Fruit fly (Drosophila melanogaster) whole organism, wandering third instar larva: ENCODE results near the gene Acp29AB.

Source experiments
- Abd-B ChIP-seq: fragments of >200 bp; optimal IDR thresholded peaks from 2 replicates; lab custom pipeline; 2017; ENCODE audit warnings: missing biosample characterization, missing genetic modification characterization
- CG32264 ChIP-seq: fragments of 200-800 bp; sonication (Bioruptor generic); optimal IDR thresholded peaks from 2 replicates; lab custom pipeline; 2016; ENCODE audit warnings: missing biosample characterization, missing genetic modification characterization
- CG9705 ChIP-seq: fragments of 200-800 bp; sonication (Bioruptor generic); optimal IDR thresholded peaks from 2 replicates; lab custom pipeline; 2018; ENCODE audit warnings: missing biosample characterization, mild to moderate bottlenecking, missing genetic modification characterization
- CrebA ChIP-seq: fragments of 200-800 bp; sonication (Bioruptor generic); optimal IDR thresholded peaks from 2 replicates; lab custom pipeline; 2016; ENCODE audit warnings: missing biosample characterization, mild to moderate bottlenecking, missing genetic modification characterization, borderline replicate concordance
- Dfd ChIP-seq: fragments of >200 bp; optimal IDR thresholded peaks from 2 replicates; lab custom pipeline; 2017; ENCODE audit warnings: missing biosample characterization, missing genetic modification characterization
- Dif ChIP-seq: fragments of 200-275, 200-300 bp; sonication (Bioruptor generic); optimal IDR thresholded peaks from 2 replicates; lab custom pipeline; 2018; ENCODE audit warnings: missing biosample characterization, missing genetic modification characterization; ENCODE audit not compliant: partially characterized antibody
- GATAd ChIP-seq: sonication (Bioruptor generic); optimal IDR thresholded peaks from 2 replicates; lab custom pipeline; 2016; ENCODE audit warnings: missing biosample characterization, missing genetic modification characterization
- HLH106 ChIP-seq: fragments of 200-800 bp; optimal IDR thresholded peaks from 3 replicates; lab custom pipeline; 2019; ENCODE audit warnings: missing biosample characterization, mild to moderate bottlenecking, missing genetic modification characterization, moderate library complexity
- Hr78 ChIP-seq: fragments of >200 bp; optimal IDR thresholded peaks from 2 replicates; lab custom pipeline; 2017; ENCODE audit warnings: missing biosample characterization, missing genetic modification characterization
- Hr83 ChIP-seq: fragments of 200-300 bp; sonication (Bioruptor generic); optimal IDR thresholded peaks from 2 replicates; lab custom pipeline; 2016; ENCODE audit warnings: missing biosample characterization, mild to moderate bottlenecking, missing genetic modification characterization, moderate library complexity; ENCODE audit not compliant: poor library complexity, severe bottlenecking
- Jra ChIP-seq: sonication (Bioruptor generic); optimal IDR thresholded peaks from 2 replicates; lab custom pipeline; 2016; ENCODE audit warnings: missing biosample characterization, missing genetic modification characterization
- Myc ChIP-seq: fragments of >200 bp; optimal IDR thresholded peaks from 2 replicates; lab custom pipeline; 2017
- N ChIP-seq: fragments of >200 bp; optimal IDR thresholded peaks from 2 replicates; lab custom pipeline; 2018; ENCODE audit warnings: missing biosample characterization, missing external identifiers, missing genetic modification characterization
- OdsH ChIP-seq: fragments of 200-800 bp; sonication (Bioruptor generic); optimal IDR thresholded peaks from 2 replicates; lab custom pipeline; 2016; ENCODE audit warnings: missing biosample characterization, mild to moderate bottlenecking, missing genetic modification characterization
- Rel ChIP-seq, 2 experiments: fragments of 200-800 bp; sonication (Bioruptor generic) in 1 of 2; optimal IDR thresholded peaks; 2 replicates in 1 of 2; 3 replicates in 1 of 2; lab custom pipeline; 2016 to 2019; ENCODE audit warnings: mild to moderate bottlenecking in 2 of 2, missing biosample characterization in 2 of 2, missing genetic modification characterization in 2 of 2, moderate library complexity in 1 of 2
- br ChIP-seq: fragments of 200-800 bp; sonication (Bioruptor generic); optimal IDR thresholded peaks from 2 replicates; lab custom pipeline; 2016; ENCODE audit warnings: missing biosample characterization, missing genetic modification characterization
- dl ChIP-seq, 2 experiments: fragments of 175-275, 200-275 bp in 1 of 2; fragments of 200-275 bp in 1 of 2; sonication (Bioruptor generic); optimal IDR thresholded peaks; lab custom pipeline; 2018; ENCODE audit warnings: mild to moderate bottlenecking in 2 of 2, missing biosample characterization in 2 of 2, missing genetic modification characterization in 2 of 2, moderate library complexity in 2 of 2; ENCODE audit not compliant: partially characterized antibody in 2 of 2, insufficient read depth in 1 of 2
- dsf ChIP-seq: sonication (Bioruptor generic); optimal IDR thresholded peaks from 2 replicates; lab custom pipeline; 2016; ENCODE audit warnings: missing biosample characterization, missing genetic modification characterization, borderline replicate concordance
- ey ChIP-seq: fragments of 200-800 bp; sonication (Bioruptor generic); optimal IDR thresholded peaks from 2 replicates; lab custom pipeline; 2016; ENCODE audit warnings: missing biosample characterization, missing genetic modification characterization
- foxo ChIP-seq, 2 experiments: fragments of 200-800 bp; sonication (Bioruptor generic); optimal IDR thresholded peaks; 2 replicates in 1 of 2; 3 replicates in 1 of 2; lab custom pipeline; 2016 to 2017; ENCODE audit warnings: missing biosample characterization in 2 of 2, missing genetic modification characterization in 2 of 2
- fru ChIP-seq: fragments of 200-800 bp; sonication (Bioruptor generic); optimal IDR thresholded peaks from 3 replicates; lab custom pipeline; 2016; ENCODE audit warnings: missing biosample characterization, mild to moderate bottlenecking, missing genetic modification characterization
- h ChIP-seq: fragments of 200-800 bp; sonication (Bioruptor generic); optimal IDR thresholded peaks from 3 replicates; lab custom pipeline; 2016; ENCODE audit warnings: missing biosample characterization, mild to moderate bottlenecking, missing genetic modification characterization
- jim ChIP-seq: fragments of 175-275, 200-325 bp; sonication (Bioruptor generic); optimal IDR thresholded peaks from 2 replicates; lab custom pipeline; 2016; ENCODE audit warnings: missing biosample characterization, mild to moderate bottlenecking, missing genetic modification characterization
- lola ChIP-seq: fragments of >200 bp; optimal IDR thresholded peaks from 2 replicates; lab custom pipeline; 2017; ENCODE audit warnings: missing biosample characterization, missing genetic modification characterization
- pan ChIP-seq: fragments of >200 bp; optimal IDR thresholded peaks from 2 replicates; lab custom pipeline; 2017
- psq ChIP-seq: fragments of 200-800 bp; sonication (Bioruptor generic); optimal IDR thresholded peaks from 3 replicates; lab custom pipeline; 2017; ENCODE audit warnings: missing biosample characterization, mild to moderate bottlenecking, missing genetic modification characterization, moderate library complexity
- sage ChIP-seq: fragments of 200-800 bp; sonication (Bioruptor generic); optimal IDR thresholded peaks from 2 replicates; lab custom pipeline; 2016; ENCODE audit warnings: missing biosample characterization, mild to moderate bottlenecking, missing genetic modification characterization
- sv ChIP-seq: fragments of 200-800 bp; sonication (Bioruptor generic); optimal IDR thresholded peaks from 3 replicates; lab custom pipeline; 2016; ENCODE audit warnings: missing biosample characterization, missing genetic modification characterization
- tai ChIP-seq: sonication (Bioruptor generic); optimal IDR thresholded peaks from 2 replicates; lab custom pipeline; 2016; ENCODE audit warnings: missing biosample characterization, missing genetic modification characterization
- usp ChIP-seq: fragments of >200 bp; optimal IDR thresholded peaks from 2 replicates; lab custom pipeline; 2017; ENCODE audit warnings: missing biosample characterization, missing genetic modification characterization

Gene Acp29AB

dm6 chr2L:8393122-8393521, at the start of gene Acp29AB:
TSS of gene Acp29AB (minus strand) at chr2L:8393222.
- TF ChIP-seq N (no peak), sv (GFP tag; lab: Kevin White, UChicago) (no peak)
- TF ChIP-seq, all 38 proteins: peak for 0

DNA sequence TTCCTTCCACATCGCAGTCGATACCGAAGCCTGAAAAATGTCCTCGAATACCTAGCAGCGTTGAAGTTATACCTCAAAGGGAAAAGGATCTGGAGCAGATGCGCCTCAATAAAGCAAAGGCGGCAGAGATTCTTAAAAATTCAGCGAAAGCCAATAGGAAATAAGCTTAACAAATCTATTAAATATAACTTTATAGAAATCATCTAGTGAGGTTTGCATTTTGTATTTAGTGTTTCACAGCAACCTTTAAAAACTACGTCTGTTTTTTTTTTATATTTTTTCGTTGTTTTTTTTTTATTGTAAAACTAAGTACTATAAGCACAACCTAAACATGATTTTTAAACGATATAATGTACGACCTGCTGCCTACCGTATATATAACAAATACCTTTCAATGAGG, 49.1 kb upstream of the Acp29AB start, which contains the start of gene CG31897:
TSS of gene CG31897 (plus strand) at position 301 of the 400 bp plus-strand sequence.
- TF ChIP-seq CrebA (GFP tag; lab: Kevin White, UChicago), result no peak
- no peak for TF ChIP-seq CG32264 (GFP tag; lab: Kevin White, UChicago)
- no peak for TF ChIP-seq Dfd (GFP tag; lab: Kevin White, UChicago)
- no peak for TF ChIP-seq h
- TF ChIP-seq sage (GFP tag; lab: Kevin White, UChicago), result no peak
- TF ChIP-seq usp (GFP tag; lab: Kevin White, UChicago), result no peak
- TF ChIP-seq Hr83 (GFP tag; lab: Kevin White, UChicago), result no peak
- TF ChIP-seq GATAd, result no peak
- no peak for TF ChIP-seq N
- no peak for TF ChIP-seq Hr78 (GFP tag; lab: Kevin White, UChicago)
- TF ChIP-seq CG9705 (GFP tag; lab: Kevin White, UChicago), result no peak
- TF ChIP-seq HLH106 (tag; lab: Kevin White, UChicago), result no peak

DNA sequence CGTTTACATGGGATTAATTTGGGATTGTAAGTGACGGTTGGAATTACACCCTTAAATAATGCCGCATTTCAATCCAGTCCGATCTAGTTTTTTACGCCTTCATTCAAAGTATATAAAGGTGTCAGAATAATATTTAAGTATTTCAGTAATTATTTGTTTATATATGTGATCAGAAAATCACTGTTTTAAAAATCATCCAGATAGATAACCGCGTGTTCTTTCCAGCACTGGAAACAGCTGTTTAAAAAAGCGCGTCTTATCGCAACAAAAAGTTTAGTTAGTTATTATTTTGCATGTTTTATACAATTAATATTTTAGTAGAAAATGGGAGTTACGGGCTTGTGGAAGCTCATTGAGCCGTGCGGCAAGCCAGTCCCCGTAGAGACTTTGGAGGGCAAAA, 45.0 kb upstream of the Acp29AB start, which contains the start of gene mus201:
TSS of gene mus201 (plus strand) at position 118 of the 400 bp plus-strand sequence.
- TF ChIP-seq CG9705 (GFP tag; lab: Kevin White, UChicago) (peak; percentile 0), ey (GFP tag; lab: Kevin White, UChicago) (no peak), h (no peak)

DNA sequence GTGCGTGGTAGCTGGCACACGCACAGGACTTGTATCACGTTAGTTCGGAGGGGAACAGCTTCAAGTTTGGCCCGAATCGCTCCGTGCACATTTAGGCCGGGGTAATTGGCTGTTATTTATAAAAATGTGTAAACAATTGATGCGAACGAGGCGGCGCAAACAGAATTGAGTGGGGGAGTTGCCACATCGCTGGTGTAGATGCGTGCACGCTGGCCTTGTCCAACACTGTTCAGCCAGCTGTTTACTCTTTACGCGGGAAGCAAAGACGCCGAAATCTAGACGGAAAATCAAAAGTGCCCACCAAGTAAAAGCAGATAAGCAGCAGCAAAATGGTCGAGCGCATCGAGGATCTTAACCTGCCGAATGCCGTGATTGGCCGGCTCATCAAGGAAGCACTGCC, 44.2 kb upstream of the Acp29AB start, which contains the start of the genes D12 and Chrac-14:
TSS of gene D12 (minus strand) at position 190 of the 400 bp plus-strand sequence.
TSS of gene Chrac-14 (plus strand) at position 230 of the 400 bp plus-strand sequence.
- TF ChIP-seq Dif (GFP tag; lab: Kevin White, UChicago) (no peak), h (no peak), Hr83 (GFP tag; lab: Kevin White, UChicago) (peak; percentile 87), Dfd (GFP tag; lab: Kevin White, UChicago) (no peak), Myc (lab: Kevin White, UChicago) (peak; percentile 0), fru (GFP tag; lab: Kevin White, UChicago) (no peak), lola (GFP tag; lab: Kevin White, UChicago) (no peak), HLH106 (tag; lab: Kevin White, UChicago) (no peak), Abd-B (no peak), foxo (GFP tag; optimal IDR thresholded peaks at IDR 0.05; lab: Kevin White, UChicago) (no peak), dsf (GFP tag; lab: Kevin White, UChicago) (no peak), CG9705 (GFP tag; lab: Kevin White, UChicago) (no peak), sage (GFP tag; lab: Kevin White, UChicago) (no peak), pan (lab: Kevin White, UChicago) (no peak), Rel (GFP tag; optimal IDR thresholded peaks at IDR 0.05; lab: Kevin White, UChicago) (no peak), Rel (tag; optimal IDR thresholded peaks at IDR 0.05; lab: Kevin White, UChicago) (no peak), psq (peak; percentile 41), OdsH (GFP tag; lab: Kevin White, UChicago) (peak; percentile 4), GATAd (no peak), jim (GFP tag; lab: Kevin White, UChicago) (no peak), N (no peak), ey (GFP tag; lab: Kevin White, UChicago) (no peak), sv (GFP tag; lab: Kevin White, UChicago) (no peak), Jra (no peak)
- TF ChIP-seq, all 38 proteins: peak for 4

DNA sequence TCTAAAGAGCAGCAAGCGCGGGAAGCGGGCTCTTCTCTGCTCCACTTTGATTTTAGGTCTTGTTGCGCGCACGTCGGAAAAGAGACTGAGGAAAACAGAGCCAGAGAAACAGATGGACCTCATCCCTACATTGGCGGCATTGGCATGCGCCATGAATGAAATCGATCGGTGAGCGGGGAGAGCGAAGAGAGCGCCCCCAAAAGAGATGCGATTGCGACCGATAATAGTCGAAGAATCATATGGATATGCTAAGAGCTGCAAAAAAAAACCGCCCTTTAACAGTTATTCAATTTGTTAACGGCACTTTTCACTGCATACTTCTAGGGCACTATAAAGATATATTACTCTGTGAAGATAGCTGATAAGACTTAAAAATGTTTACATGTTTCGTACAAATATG, 40.5 kb upstream of the Acp29AB start, which contains the start of gene grk:
TSS of gene grk (minus strand) at position 87 of the 400 bp plus-strand sequence.
- peak; percentile 22 for TF ChIP-seq Dif (GFP tag; lab: Kevin White, UChicago)
- no peak for TF ChIP-seq tai

- TF ChIP-seq br (GFP tag; lab: Kevin White, UChicago) (no peak), lola (GFP tag; lab: Kevin White, UChicago) (no peak), psq (no peak), GATAd (no peak), ey (GFP tag; lab: Kevin White, UChicago) (no peak), jim (GFP tag; lab: Kevin White, UChicago) (no peak), Dif (GFP tag; lab: Kevin White, UChicago) (no peak), foxo (GFP tag; optimal IDR thresholded peaks at IDR 0.05; lab: Kevin White, UChicago) (no peak), sage (GFP tag; lab: Kevin White, UChicago) (no peak), N (no peak), tai (no peak), dl (GFP tag; optimal IDR thresholded peaks at IDR 0.05; lab: Kevin White, UChicago; ENCODE audit: insufficient read depth in 1 of 2, partially characterized antibody in 2 of 2) (no peak)
Observed at dm6 chr2L:8432130-8432529, 39.1 kb upstream of the Acp29AB start.
